Fruit fly (Drosophila melanogaster) whole organism, prepupa: Measurements from ENCODE around the gene CG8379.

ENCODE experiments used
- CG10669 ChIP-seq: fragments of 200-800 bp; sonication (Bioruptor generic); optimal IDR thresholded peaks from 3 replicates; lab custom pipeline; 2018; ENCODE audit warnings: missing biosample characterization, mild to moderate bottlenecking, missing genetic modification characterization, moderate library complexity
- CG11902 ChIP-seq: fragments of 200-800 bp; sonication (Bioruptor generic); optimal IDR thresholded peaks from 3 replicates; lab custom pipeline; 2016; ENCODE audit warnings: missing biosample characterization, missing genetic modification characterization
- CG34406 ChIP-seq: fragments of 200-800 bp; sonication (Bioruptor generic); optimal IDR thresholded peaks from 3 replicates; lab custom pipeline; 2016; ENCODE audit warnings: missing biosample characterization, missing genetic modification characterization
- CG6808 ChIP-seq: fragments of 200-800 bp; sonication (Bioruptor generic); optimal IDR thresholded peaks from 3 replicates; lab custom pipeline; 2017; ENCODE audit warnings: missing biosample characterization, missing genetic modification characterization, mild to moderate bottlenecking, moderate library complexity, missing genetic modification reagents
- Eip78C ChIP-seq: fragments of 200-800 bp; sonication (Bioruptor generic); peaks from one replicate; lab custom pipeline; 2016; ENCODE audit warnings: missing biosample characterization, missing genetic modification characterization
- Hr39 ChIP-seq: fragments of 200-800 bp; sonication (Bioruptor generic); optimal IDR thresholded peaks from 2 replicates; lab custom pipeline; 2016; ENCODE audit warnings: missing biosample characterization, missing genetic modification characterization
- Hr4 ChIP-seq: fragments of 200-800 bp; sonication (Bioruptor generic); optimal IDR thresholded peaks from 3 replicates; lab custom pipeline; 2016; ENCODE audit warnings: missing biosample characterization, missing genetic modification characterization
- eg ChIP-seq: fragments of 200-800 bp; sonication (Bioruptor generic); IDR thresholded peaks from 3 replicates; pipeline ENCODE4 v1.3.6; 2022; ENCODE audit warnings: missing biosample characterization, missing genetic modification characterization
- lz ChIP-seq: fragments of 200-800 bp; sonication (Bioruptor generic); optimal IDR thresholded peaks from 3 replicates; lab custom pipeline; 2016; ENCODE audit warnings: missing biosample characterization, missing genetic modification characterization

DNA sequence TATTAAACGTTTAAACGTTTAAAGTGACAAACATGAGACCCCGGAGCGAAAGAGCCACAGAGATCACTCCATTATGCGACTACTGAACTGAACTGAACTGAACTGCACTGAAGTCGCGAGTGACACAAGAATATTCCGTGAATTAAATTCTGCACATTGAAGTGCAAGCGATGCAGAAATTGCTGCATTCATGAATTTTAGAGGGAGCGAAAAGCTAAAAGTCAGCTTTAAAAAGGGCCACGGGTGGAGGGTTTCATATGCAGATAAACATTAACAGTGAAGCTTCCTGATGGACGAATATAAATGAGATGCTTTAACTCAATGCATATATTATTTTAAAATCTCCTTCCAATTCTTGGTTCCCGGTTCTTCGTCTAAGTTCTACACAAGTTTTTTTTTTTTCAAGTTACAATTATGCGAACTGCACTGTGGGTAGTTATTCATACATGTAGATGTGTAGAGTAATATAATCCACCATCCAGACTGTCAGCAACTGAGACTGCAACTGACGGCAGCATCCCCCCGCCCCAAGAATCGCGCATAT is 23.0 kb downstream of the CG8379 start:
- TF ChIP-seq Hr39 (GFP tag; lab: Kevin White, UChicago) (peak; percentile 52), Hr4 (GFP tag; lab: Kevin White, UChicago) (peak; percentile 51), eg (GFP tag; lab: Robert Waterston, UW) (peak; percentile 56; the same call in 1 of the 3 replicates), Eip78C (GFP tag; lab: Kevin White, UChicago) (peak; percentile 83), CG34406 (peak; percentile 52), lz (peak; percentile 45), CG11902 (peak; percentile 49), CG10669 (GFP tag; lab: Kevin White, UChicago) (peak; percentile 59), CG6808 (GFP tag; lab: Kevin White, UChicago) (peak; percentile 34)
